Fruit fly (Drosophila melanogaster) whole organism, embryonic: ENCODE results near the gene CG6356.
A peak's percentile ranks its signal among the peaks of the same experiment; 100 is the strongest.

Experiments used
- Adf1 ChIP-seq: fragments of 200-800 bp; sonication (Bioruptor generic); IDR thresholded peaks from 2 replicates; pipeline ENCODE4 v1.3.6; 2022; ENCODE audit warnings: missing biosample characterization, missing genetic modification characterization
- Bgb ChIP-seq: fragments of 200-800 bp; sonication (Bioruptor generic); IDR thresholded peaks from 2 replicates; pipeline ENCODE4 v1.3.6; 2022; ENCODE audit warnings: missing biosample characterization, missing genetic modification characterization; ENCODE audit not compliant: partially characterized antibody
- CG10654 ChIP-seq: fragments of 200-800 bp; sonication (Bioruptor generic); optimal IDR thresholded peaks from 2 replicates; lab custom pipeline; 2016; ENCODE audit warnings: missing biosample characterization, missing genetic modification characterization
- CG11085 ChIP-seq: fragments of 200-800 bp; sonication (Bioruptor generic); IDR thresholded peaks from 2 replicates; pipeline ENCODE4 v1.3.6; 2022; ENCODE audit warnings: missing biosample characterization, missing genetic modification characterization
- CG12155 ChIP-seq: fragments of 200-800 bp; sonication (Bioruptor generic); optimal IDR thresholded peaks from 3 replicates; lab custom pipeline; 2016; ENCODE audit warnings: missing biosample characterization, missing genetic modification characterization
- CG12744 ChIP-seq: fragments of 200-800 bp; sonication (Bioruptor generic); optimal IDR thresholded peaks from 2 replicates; lab custom pipeline; 2016; ENCODE audit warnings: missing biosample characterization, missing genetic modification characterization
- CG12942 ChIP-seq: fragments of 200-800 bp; sonication (Bioruptor generic); optimal IDR thresholded peaks from 3 replicates; lab custom pipeline; 2016; ENCODE audit warnings: missing biosample characterization, missing genetic modification characterization
- CG15479 ChIP-seq: fragments of 200-800 bp; sonication (Bioruptor generic); optimal IDR thresholded peaks from 3 replicates; lab custom pipeline; 2019; ENCODE audit warnings: missing biosample characterization, mild to moderate bottlenecking, missing genetic modification characterization, moderate library complexity
- CG1602 ChIP-seq: fragments of 200-800 bp; sonication (Bioruptor generic); optimal IDR thresholded peaks from 3 replicates; lab custom pipeline; 2016; ENCODE audit warnings: missing biosample characterization, missing genetic modification characterization
- CG16779 ChIP-seq: fragments of 200-800 bp; sonication (Bioruptor generic); IDR thresholded peaks from 2 replicates; pipeline ENCODE4 v1.3.6; 2022; ENCODE audit warnings: missing biosample characterization, missing genetic modification characterization
- CG17328 ChIP-seq: fragments of 200-800 bp; sonication (Bioruptor generic); IDR thresholded peaks from 2 replicates; pipeline ENCODE4 v1.3.6; 2022; ENCODE audit warnings: missing biosample characterization, missing genetic modification characterization
- CG17361 ChIP-seq: fragments of 200-800 bp; sonication (Bioruptor generic); IDR thresholded peaks from 3 replicates; pipeline ENCODE4 v1.3.6; 2022; ENCODE audit warnings: missing biosample characterization, missing genetic modification characterization
- CG2120 ChIP-seq: fragments of 200-800 bp; sonication (Bioruptor generic); optimal IDR thresholded peaks from 3 replicates; lab custom pipeline; 2016; ENCODE audit warnings: missing biosample characterization, missing genetic modification characterization
- CG31224 ChIP-seq: fragments of 200-800 bp; sonication (Bioruptor generic); IDR thresholded peaks from 2 replicates; pipeline ENCODE4 v1.3.6; 2022; ENCODE audit warnings: missing biosample characterization, missing genetic modification characterization
- CG33557 ChIP-seq: fragments of 200-800 bp; sonication (Bioruptor generic); optimal IDR thresholded peaks from 2 replicates; lab custom pipeline; 2019; ENCODE audit warnings: missing biosample characterization, mild to moderate bottlenecking, missing genetic modification characterization, moderate library complexity
- CG34376 ChIP-seq: fragments of 200-800 bp; sonication (Bioruptor generic); optimal IDR thresholded peaks from 2 replicates; lab custom pipeline; 2018; ENCODE audit warnings: missing biosample characterization, mild to moderate bottlenecking, missing genetic modification characterization
- CG6791 ChIP-seq: fragments of 200-800 bp; sonication (Bioruptor generic); IDR thresholded peaks from 3 replicates; pipeline ENCODE4 v1.3.6; 2022; ENCODE audit warnings: missing biosample characterization, missing genetic modification characterization; ENCODE audit not compliant: partially characterized antibody
- CG6813 ChIP-seq: fragments of 200-800 bp; sonication (Bioruptor generic); optimal IDR thresholded peaks from 2 replicates; lab custom pipeline; 2017; ENCODE audit warnings: missing biosample characterization, missing genetic modification characterization, mild to moderate bottlenecking, moderate library complexity, missing genetic modification reagents
- CG7271 ChIP-seq: fragments of 200-800 bp; sonication (Bioruptor generic); optimal IDR thresholded peaks from 2 replicates; lab custom pipeline; 2018; ENCODE audit warnings: missing biosample characterization, mild to moderate bottlenecking, missing genetic modification characterization, moderate library complexity
- CG7839 ChIP-seq: fragments of 200-800 bp; sonication (Bioruptor generic); optimal IDR thresholded peaks from 3 replicates; lab custom pipeline; 2018; ENCODE audit warnings: missing biosample characterization, mild to moderate bottlenecking, missing genetic modification characterization, moderate library complexity
- D ChIP-seq, 2 experiments: fragments of 200-800 bp in 1 of 2; fragments of >200 bp in 1 of 2; sonication (Bioruptor generic) in 1 of 2; optimal IDR thresholded peaks; 2 replicates in 1 of 2; 3 replicates in 1 of 2; lab custom pipeline; 2017; ENCODE audit warnings: mild to moderate bottlenecking in 1 of 2, missing biosample characterization in 1 of 2, missing genetic modification characterization in 1 of 2, missing genetic modification reagents in 1 of 2
- Dll ChIP-seq: fragments of 200-800 bp; sonication (Bioruptor generic); IDR thresholded peaks from 4 replicates; pipeline ENCODE4 v1.3.6; 2022; ENCODE audit warnings: missing biosample characterization, missing genetic modification characterization; ENCODE audit not compliant: partially characterized antibody
- HHEX ChIP-seq: fragments of 200-800 bp; sonication (Bioruptor generic); optimal IDR thresholded peaks from 3 replicates; lab custom pipeline; 2017; ENCODE audit warnings: missing biosample characterization, mild to moderate bottlenecking, missing genetic modification characterization, missing genetic modification reagents
- MTF-1 ChIP-seq: fragments of 200-800 bp; sonication (Bioruptor generic); optimal IDR thresholded peaks from 2 replicates; lab custom pipeline; 2018; ENCODE audit warnings: missing biosample characterization, mild to moderate bottlenecking, missing genetic modification characterization, borderline replicate concordance
- Oaz ChIP-seq: fragments of 200-800 bp; sonication (Bioruptor generic); IDR thresholded peaks from 2 replicates; pipeline ENCODE4 v1.3.6; 2022; ENCODE audit warnings: missing biosample characterization, missing genetic modification characterization
- Opbp ChIP-seq: fragments of 200-800 bp; sonication (Bioruptor generic); IDR thresholded peaks from 3 replicates; pipeline ENCODE4 v1.3.6; 2022; ENCODE audit warnings: missing biosample characterization, missing genetic modification characterization; ENCODE audit not compliant: partially characterized antibody
- Ravus ChIP-seq: fragments of 200-800 bp; sonication (Bioruptor generic); IDR thresholded peaks from 2 replicates; pipeline ENCODE4 v1.3.6; 2022; ENCODE audit warnings: missing biosample characterization, missing genetic modification characterization
- Sox102F ChIP-seq: fragments of 200-800 bp; sonication (Bioruptor generic); optimal IDR thresholded peaks from 2 replicates; lab custom pipeline; 2018; ENCODE audit warnings: missing biosample characterization, mild to moderate bottlenecking, missing genetic modification characterization, moderate library complexity
- Spps ChIP-seq: fragments of 200-800 bp; sonication (Bioruptor generic); optimal IDR thresholded peaks from 2 replicates; lab custom pipeline; 2018; ENCODE audit warnings: missing biosample characterization, mild to moderate bottlenecking, missing genetic modification characterization
- TFAM ChIP-seq: fragments of 200-800 bp; sonication (Bioruptor generic); optimal IDR thresholded peaks from 2 replicates; lab custom pipeline; 2017; ENCODE audit warnings: missing biosample characterization, missing genetic modification characterization, inconsistent platforms
- Xbp1 ChIP-seq: fragments of 200-800 bp; sonication (Bioruptor generic); optimal IDR thresholded peaks from 3 replicates; lab custom pipeline; 2016; ENCODE audit warnings: missing biosample characterization, mild to moderate bottlenecking, missing genetic modification characterization
- chn ChIP-seq: fragments of 200-800 bp; sonication (Bioruptor generic); optimal IDR thresholded peaks from 2 replicates; lab custom pipeline; 2016; ENCODE audit warnings: missing biosample characterization, missing genetic modification characterization
- crc ChIP-seq: fragments of 200-800 bp; sonication (Bioruptor generic); optimal IDR thresholded peaks from 2 replicates; lab custom pipeline; 2016; ENCODE audit warnings: missing biosample characterization, missing genetic modification characterization
- crp ChIP-seq, 2 experiments: fragments of 200-800 bp; sonication (Bioruptor generic); optimal IDR thresholded peaks; 2 replicates in 1 of 2; 3 replicates in 1 of 2; lab custom pipeline; 2017; ENCODE audit warnings: missing biosample characterization in 2 of 2, missing genetic modification characterization in 2 of 2, mild to moderate bottlenecking in 1 of 2, moderate library complexity in 1 of 2
- cwo ChIP-seq: fragments of 200-800 bp; sonication (Bioruptor generic); optimal IDR thresholded peaks from 3 replicates; lab custom pipeline; 2017; ENCODE audit warnings: missing biosample characterization, missing genetic modification characterization, mild to moderate bottlenecking, moderate library complexity, missing genetic modification reagents
- dm ChIP-seq: fragments of 200-800 bp; sonication (Bioruptor generic); optimal IDR thresholded peaks from 3 replicates; lab custom pipeline; 2016; ENCODE audit warnings: missing biosample characterization, missing genetic modification characterization
- en ChIP-seq: fragments of 200-800 bp; sonication (Bioruptor generic); optimal IDR thresholded peaks from 2 replicates; lab custom pipeline; 2016; ENCODE audit warnings: missing biosample characterization, missing genetic modification characterization
- gcm ChIP-seq: fragments of 200-800 bp; sonication (Bioruptor generic); optimal IDR thresholded peaks from 2 replicates; lab custom pipeline; 2019; ENCODE audit warnings: missing biosample characterization, mild to moderate bottlenecking, missing genetic modification characterization, moderate library complexity
- grau ChIP-seq: fragments of 200-800 bp; optimal IDR thresholded peaks from 3 replicates; lab custom pipeline; 2019; ENCODE audit warnings: missing biosample characterization, mild to moderate bottlenecking, missing genetic modification characterization, moderate library complexity
- kah ChIP-seq: fragments of 200-800 bp; sonication (Bioruptor generic); optimal IDR thresholded peaks from 2 replicates; lab custom pipeline; 2018; ENCODE audit warnings: missing biosample characterization, mild to moderate bottlenecking, missing genetic modification characterization
- ken ChIP-seq: fragments of 200-800 bp; sonication (Bioruptor generic); IDR thresholded peaks from 3 replicates; pipeline ENCODE4 v1.3.6; 2022; ENCODE audit warnings: missing biosample characterization, missing genetic modification characterization
- knrl ChIP-seq: fragments of 200-800 bp; sonication (Bioruptor generic); IDR thresholded peaks from 3 replicates; pipeline ENCODE4 v1.3.6; 2022; ENCODE audit warnings: missing biosample characterization, missing genetic modification characterization; ENCODE audit not compliant: partially characterized antibody
- nerfin-2 ChIP-seq: fragments of 200-800 bp; sonication (Bioruptor generic); IDR thresholded peaks from 2 replicates; pipeline ENCODE4 v1.3.6; 2022; ENCODE audit warnings: missing biosample characterization, missing genetic modification characterization; ENCODE audit not compliant: partially characterized antibody
- schlank ChIP-seq: fragments of 200-800 bp; sonication (Bioruptor generic); optimal IDR thresholded peaks from 2 replicates; lab custom pipeline; 2018; ENCODE audit warnings: missing biosample characterization, mild to moderate bottlenecking, missing genetic modification characterization
- shn ChIP-seq: fragments of 200-800 bp; sonication (Bioruptor generic); optimal IDR thresholded peaks from 3 replicates; lab custom pipeline; 2016; ENCODE audit warnings: missing biosample characterization, missing genetic modification characterization
- stwl ChIP-seq: fragments of 200-800 bp; sonication (Bioruptor generic); optimal IDR thresholded peaks from 3 replicates; lab custom pipeline; 2018; ENCODE audit warnings: missing biosample characterization, mild to moderate bottlenecking, missing genetic modification characterization, moderate library complexity
- yki ChIP-seq: fragments of >200 bp; optimal IDR thresholded peaks from 3 replicates; lab custom pipeline; 2018

Gene CG6356

DNA sequence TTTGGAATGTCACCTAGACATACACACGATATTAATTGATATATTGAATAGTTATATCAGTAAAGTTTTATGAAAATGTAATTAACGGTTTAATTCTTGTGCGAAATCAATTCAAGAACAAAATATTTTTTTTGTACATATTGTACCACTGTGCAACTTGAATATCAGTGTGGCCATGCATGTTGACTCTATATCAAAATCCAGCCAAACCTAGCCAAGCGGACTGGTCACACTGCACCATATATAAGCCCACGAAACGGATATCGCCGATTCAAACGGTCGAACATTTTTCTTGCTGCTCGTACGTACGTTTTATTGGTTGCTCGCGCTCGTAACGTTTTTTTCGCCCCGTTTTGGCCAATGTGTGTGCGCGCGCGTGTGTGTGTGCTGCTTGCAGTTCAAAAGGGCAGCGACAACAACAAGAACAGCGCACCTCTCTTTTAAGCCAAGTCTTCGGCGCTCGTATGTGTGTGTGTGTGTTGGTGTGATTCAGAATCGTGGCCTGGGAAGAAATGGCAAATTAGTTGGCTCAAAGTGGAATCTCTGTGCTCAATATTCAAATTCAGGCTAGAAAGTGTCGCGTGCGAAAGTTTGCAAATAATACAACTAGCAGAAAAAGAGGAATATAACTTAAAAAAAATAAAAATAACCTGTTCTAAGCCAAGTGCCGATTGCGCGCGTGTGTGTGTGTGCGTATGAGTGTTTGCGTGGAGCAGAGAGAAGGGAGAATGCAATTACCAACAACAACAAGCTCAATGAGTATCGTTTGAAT lies 11.2 kb downstream of the CG6356 start, which contains the start of gene crb (continued):
- TF ChIP-seq TFAM (GFP tag; lab: Kevin White, UChicago) (no peak), stwl (peak; percentile 74), Sox102F (GFP tag; lab: Kevin White, UChicago) (peak; percentile 1), CG10654 (peak; percentile 0), yki (no peak), CG16779 (no peak), CG12942 (peak; percentile 37), CG11085 (GFP tag; lab: Robert Waterston, UW) (no peak), D (optimal IDR thresholded peaks at IDR 0.05; lab: Kevin White, UChicago) (no peak), D (GFP tag; optimal IDR thresholded peaks at IDR 0.05; lab: Kevin White, UChicago) (no peak), crc (GFP tag; lab: Kevin White, UChicago) (no peak), CG17361 (GFP tag; lab: Robert Waterston, UW) (0 out of 3 replicates have a peak, but pooled peaks have one; percentile 41), CG1602 (GFP tag; lab: Kevin White, UChicago) (peak; percentile 11), grau (tag; lab: Kevin White, UChicago) (peak; percentile 54), Bgb (peak; percentile 74), gcm (GFP tag; lab: Kevin White, UChicago) (peak; percentile 45), CG31224 (GFP tag; lab: Robert Waterston, UW) (no peak), cwo (GFP tag; lab: Kevin White, UChicago) (peak; percentile 28), nerfin-2 (peak; percentile 37; the same call in 1 of the 2 replicates), Opbp (GFP tag; lab: Robert Waterston, UW) (peak; percentile 74; the same call in 2 of the 3 replicates), CG6791 (GFP tag; lab: Robert Waterston, UW) (peak; percentile 80), dm (GFP tag; lab: Kevin White, UChicago) (no peak), kah (GFP tag; lab: Kevin White, UChicago) (no peak), Adf1 (GFP tag; lab: Robert Waterston, UW) (peak; percentile 54; the same call in 1 of the 2 replicates), Dll (GFP tag; lab: Robert Waterston, UW) (peak; percentile 44; the same call in 1 of the 4 replicates), en (no peak), shn (GFP tag; lab: Kevin White, UChicago) (peak; percentile 34), CG2120 (GFP tag; lab: Kevin White, UChicago) (peak; percentile 63), Spps (tag; lab: Kevin White, UChicago) (no peak), CG7271 (tag; lab: Kevin White, UChicago) (no peak), CG12744 (peak; percentile 55), chn (peak; percentile 59), schlank (tag; lab: Kevin White, UChicago) (peak; percentile 10), ken (GFP tag; lab: Robert Waterston, UW) (peak; percentile 7; the same call in 1 of the 3 replicates), Ravus (GFP tag; lab: Robert Waterston, UW) (no peak), knrl (GFP tag; lab: Robert Waterston, UW) (no peak; the same call in 1 of the 3 replicates), CG7839 (peak; percentile 55), HHEX (GFP tag; lab: Kevin White, UChicago) (no peak), CG34376 (GFP tag; lab: Kevin White, UChicago) (peak; percentile 61), CG15479 (GFP tag; lab: Kevin White, UChicago) (peak; percentile 21), Oaz (no peak), CG33557 (GFP tag; lab: Kevin White, UChicago) (peak; percentile 34), Xbp1 (GFP tag; lab: Kevin White, UChicago) (peak; percentile 49), MTF-1 (GFP tag; lab: Kevin White, UChicago) (peak; percentile 20), CG6813 (peak; percentile 20), crp (GFP tag; optimal IDR thresholded peaks at IDR 0.05; lab: Kevin White, UChicago) (peak in 1 of 2 experiments; percentile 16), CG17328 (0 out of 2 replicates have a peak, but pooled peaks have one; percentile 42), CG12155 (GFP tag; lab: Kevin White, UChicago) (peak; percentile 28)
